Worm (Caenorhabditis elegans) whole organism, L4 larva: ENCODE results near the gene Y75B8A.63.
A peak's percentile ranks its signal among the peaks of the same experiment; 100 is the strongest.

Experiments
- D1046.2 ChIP-seq: fragments of 200-800 bp; sonication (Bioruptor generic); IDR thresholded peaks from 2 replicates; pipeline ENCODE4 v1.3.6; 2022; ENCODE audit warnings: missing genetic modification characterization, missing compliant biosample characterization
- F44E2.7 ChIP-seq: fragments of 200-800 bp; sonication (Bioruptor generic); IDR thresholded peaks from 2 replicates; pipeline ENCODE4 v2.1.2; 2022; ENCODE audit warnings: missing genetic modification characterization, missing compliant biosample characterization
- F49E8.2 ChIP-seq: sonication (generic microtip); optimal IDR thresholded peaks from 2 replicates; lab custom pipeline; 2016; ENCODE audit warnings: missing compliant biosample characterization, mild to moderate bottlenecking, missing genetic modification characterization, borderline replicate concordance
- T26A8.4 ChIP-seq: fragments of 200-800 bp; sonication (Bioruptor generic); IDR thresholded peaks from 2 replicates; pipeline ENCODE4 v1.3.6; 2022; ENCODE audit warnings: missing genetic modification characterization, missing compliant biosample characterization
- Y105C5A.15 ChIP-seq: fragments of 200-800 bp; sonication (Bioruptor generic); IDR thresholded peaks from 2 replicates; pipeline ENCODE4 v1.3.6; 2022; ENCODE audit warnings: missing genetic modification characterization, missing compliant biosample characterization
- Y48G9A.11 ChIP-seq: fragments of 200-800 bp; sonication (Bioruptor generic); IDR thresholded peaks from 2 replicates; pipeline ENCODE4 v1.3.6; 2022; ENCODE audit warnings: missing genetic modification reagents, missing genetic modification characterization, missing compliant biosample characterization
- ZK337.2 ChIP-seq: fragments of 200-800 bp; sonication (Bioruptor generic); IDR thresholded peaks from 2 replicates; pipeline ENCODE4 v1.3.6; 2022; ENCODE audit warnings: missing genetic modification reagents, missing genetic modification characterization, missing compliant biosample characterization
- ZK546.5 ChIP-seq, 2 experiments: sonication (generic microtip); optimal IDR thresholded peaks; 2 replicates each; lab custom pipeline; 2017; ENCODE audit warnings: missing biosample characterization in 2 of 2, missing genetic modification characterization in 2 of 2
- aha-1 ChIP-seq: fragments of 150-350 bp; peaks from one replicate; lab custom pipeline; 2014; ENCODE audit warnings: missing biosample characterization, missing genetic modification characterization
- ama-1 ChIP-seq: fragments of 150-350 bp; optimal IDR thresholded peaks from 2 replicates; lab custom pipeline; 2014; ENCODE audit warnings: inconsistent platforms, mixed read lengths
- attf-4 ChIP-seq: sonication (generic microtip); optimal IDR thresholded peaks from 3 replicates; lab custom pipeline; 2017; ENCODE audit warnings: missing biosample characterization, missing genetic modification characterization
- daf-16 ChIP-seq, 3 experiments: sonication (generic microtip); optimal IDR thresholded peaks; 2 replicates each; lab custom pipeline; 2016 to 2017; ENCODE audit warnings: missing genetic modification characterization in 3 of 3, missing genetic modification reagents in 3 of 3, mild to moderate bottlenecking in 2 of 3, missing compliant biosample characterization in 2 of 3, missing biosample characterization in 1 of 3, moderate library complexity in 1 of 3
- daf-8 ChIP-seq: fragments of 200-800 bp; sonication (Bioruptor generic); IDR thresholded peaks from 2 replicates; pipeline ENCODE4 v1.3.6; 2022; ENCODE audit warnings: missing genetic modification characterization, missing compliant biosample characterization
- dpl-1 ChIP-seq: fragments of 150-350 bp; optimal IDR thresholded peaks from 2 replicates; lab custom pipeline; 2014; ENCODE audit warnings: missing biosample characterization, missing genetic modification reagents, missing genetic modification characterization
- duxl-1 ChIP-seq: sonication (generic microtip); optimal IDR thresholded peaks from 2 replicates; lab custom pipeline; 2016; ENCODE audit warnings: mild to moderate bottlenecking, missing genetic modification characterization, moderate library complexity, missing compliant biosample characterization; ENCODE audit not compliant: poor library complexity
- dve-1 ChIP-seq: sonication (generic microtip); optimal IDR thresholded peaks from 2 replicates; lab custom pipeline; 2017; ENCODE audit warnings: antibody characterized with exemption, mild to moderate bottlenecking, missing genetic modification characterization, missing compliant biosample characterization; ENCODE audit not compliant: insufficient read depth
- egl-27 ChIP-seq: sonication (generic microtip); optimal IDR thresholded peaks from 3 replicates; lab custom pipeline; 2017; ENCODE audit warnings: missing biosample characterization, missing genetic modification reagents, missing genetic modification characterization
- fkh-10 ChIP-seq: fragments of 150-350 bp; optimal IDR thresholded peaks from 2 replicates; lab custom pipeline; 2014; ENCODE audit warnings: missing biosample characterization, missing genetic modification reagents, missing genetic modification characterization
- hlh-30 ChIP-seq: sonication (generic microtip); optimal IDR thresholded peaks from 2 replicates; lab custom pipeline; 2017; ENCODE audit warnings: antibody characterized with exemption, mild to moderate bottlenecking, missing genetic modification characterization, missing compliant biosample characterization; ENCODE audit not compliant: insufficient read depth
- lim-7 ChIP-seq: fragments of 200-800 bp; sonication (Bioruptor generic); IDR thresholded peaks from 2 replicates; pipeline ENCODE4 v1.3.6; 2022; ENCODE audit warnings: missing genetic modification characterization, missing compliant biosample characterization
- lin-13 ChIP-seq: fragments of 150-350 bp; optimal IDR thresholded peaks from 2 replicates; lab custom pipeline; 2014; ENCODE audit warnings: missing biosample characterization, missing genetic modification reagents, missing genetic modification characterization
- lin-15B ChIP-seq: fragments of 150-350 bp; sonication (generic microtip); optimal IDR thresholded peaks from 3 replicates; lab custom pipeline; 2014; ENCODE audit warnings: missing biosample characterization, missing genetic modification characterization
- lin-29 ChIP-seq: fragments of 200-800 bp; sonication (Bioruptor generic); IDR thresholded peaks from 2 replicates; pipeline ENCODE4 v1.3.6; 2022; ENCODE audit warnings: missing genetic modification reagents, missing genetic modification characterization, missing compliant biosample characterization
- lir-3 ChIP-seq: sonication (generic microtip); optimal IDR thresholded peaks from 2 replicates; lab custom pipeline; 2016; ENCODE audit warnings: mild to moderate bottlenecking, missing genetic modification characterization, missing compliant biosample characterization
- lsy-2 ChIP-seq, 2 experiments: fragments of 150-350 bp in 1 of 2; sonication (generic microtip) in 1 of 2; optimal IDR thresholded peaks; 2 replicates each; lab custom pipeline; 2014 to 2017; ENCODE audit warnings: missing biosample characterization in 2 of 2, missing genetic modification characterization in 2 of 2
- madf-5 ChIP-seq, 2 experiments: fragments of 200-800 bp; sonication (Bioruptor generic); IDR thresholded peaks; 2 replicates each; pipeline ENCODE4 v1.3.6; 2022; ENCODE audit warnings: missing compliant biosample characterization in 2 of 2, missing genetic modification characterization in 2 of 2
- mes-2 ChIP-seq: sonication (generic microtip); optimal IDR thresholded peaks from 2 replicates; lab custom pipeline; 2016; ENCODE audit warnings: missing genotype, mild to moderate bottlenecking, missing genetic modification characterization, missing compliant biosample characterization; ENCODE audit not compliant: poor library complexity, severe bottlenecking
- mxl-3 ChIP-seq: fragments of 200-800 bp; sonication (Bioruptor generic); optimal IDR thresholded peaks from 2 replicates; lab custom pipeline; 2018; ENCODE audit warnings: mild to moderate bottlenecking, missing genetic modification characterization, missing compliant biosample characterization
- nhr-10 ChIP-seq: fragments of 150-350 bp; optimal IDR thresholded peaks from 2 replicates; lab custom pipeline; 2014; ENCODE audit warnings: missing biosample characterization, missing genetic modification characterization
- nhr-111 ChIP-seq: fragments of 200-800 bp; sonication (Bioruptor generic); optimal IDR thresholded peaks from 2 replicates; lab custom pipeline; 2018; ENCODE audit warnings: mild to moderate bottlenecking, missing genetic modification characterization, missing compliant biosample characterization
- nhr-42 ChIP-seq: fragments of 200-800 bp; sonication (Bioruptor generic); IDR thresholded peaks from 2 replicates; pipeline ENCODE4 v1.3.6; 2022; ENCODE audit warnings: missing genetic modification characterization, missing compliant biosample characterization
- nhr-6 ChIP-seq: fragments of 150-350 bp; optimal IDR thresholded peaks from 2 replicates; lab custom pipeline; 2014; ENCODE audit warnings: missing biosample characterization, missing genetic modification characterization
- set-16 ChIP-seq: fragments of 200-800 bp; sonication (Bioruptor generic); IDR thresholded peaks from 2 replicates; pipeline ENCODE4 v1.3.6; 2022; ENCODE audit warnings: missing genetic modification reagents, missing genetic modification characterization, missing compliant biosample characterization
- spr-1 ChIP-seq: sonication (generic microtip); optimal IDR thresholded peaks from 2 replicates; lab custom pipeline; 2016; ENCODE audit warnings: mild to moderate bottlenecking, missing genetic modification characterization, missing compliant biosample characterization
- unc-39 ChIP-seq: sonication (generic microtip); optimal IDR thresholded peaks from 2 replicates; lab custom pipeline; 2017; ENCODE audit warnings: missing biosample characterization, missing genetic modification characterization
- zfp-2 ChIP-seq: sonication (generic microtip); optimal IDR thresholded peaks from 2 replicates; lab custom pipeline; 2016; ENCODE audit warnings: mild to moderate bottlenecking, missing genetic modification characterization, missing compliant biosample characterization
- zfp-3 ChIP-seq: fragments of 200-800 bp; sonication (Bioruptor generic); conservative IDR thresholded peaks from 2 replicates; pipeline ENCODE4 v1.3.6; 2022; ENCODE audit warnings: missing genetic modification reagents, missing genetic modification characterization, missing compliant biosample characterization
- zip-2 ChIP-seq: fragments of 150-350 bp; optimal IDR thresholded peaks from 2 replicates; lab custom pipeline; 2014; ENCODE audit warnings: missing biosample characterization, missing genetic modification characterization

Y75B8A.63 gene

ce11 chrIII:12359265-12359664, 31.5 kb downstream of the Y75B8A.63 start, which contains the start of gene Y75B8A.34:
Gene Y75B8A.34 (plus strand): TSS chrIII:12359565.
- TF ChIP-seq hlh-30 (no peak), lin-15B (tag; lab: Kevin White, UChicago) (no peak), lin-13 (GFP tag; lab: Kevin White, UChicago) (no peak), duxl-1 (no peak), lir-3 (tag; lab: Kevin White, UChicago) (no peak), unc-39 (tag; lab: Kevin White, UChicago) (no peak), T26A8.4 (no peak)

ce11 chrIII:12362942-12363341, 35.2 kb downstream of the Y75B8A.63 start:
- peak; percentile 79 for TF ChIP-seq Y48G9A.11 (GFP tag; lab: Robert Waterston, UW)

- peak; percentile 83 for TF ChIP-seq Y48G9A.11 (GFP tag; lab: Robert Waterston, UW)
These were observed 35.8 kb downstream of the Y75B8A.63 start for ce11 chrIII:12363545-12363944.

- TF ChIP-seq zip-2 (no peak), lim-7 (GFP tag; lab: Robert Waterston, UW) (no peak), ZK337.2 (no peak), nhr-10 (tag; lab: Kevin White, UChicago) (no peak), ZK546.5 (tag; optimal IDR thresholded peaks at IDR 0.05; lab: Kevin White, UChicago) (no peak), fkh-10 (no peak), D1046.2 (GFP tag; lab: Robert Waterston, UW) (no peak), madf-5 (GFP tag; IDR thresholded peaks at IDR 0.05; lab: Robert Waterston, UW) (no peak), daf-8 (GFP tag; lab: Robert Waterston, UW) (no peak), dve-1 (tag; lab: Kevin White, UChicago) (peak; percentile 32), aha-1 (tag; lab: Kevin White, UChicago) (peak; percentile 91), ama-1 (peak; percentile 4), zfp-2 (no peak), daf-16 (GFP tag; optimal IDR thresholded peaks at IDR 0.05; lab: Kevin White, UChicago) (no peak), daf-16 (tag; optimal IDR thresholded peaks at IDR 0.05; lab: Kevin White, UChicago) (peak; percentile 19), egl-27 (tag; lab: Kevin White, UChicago) (no peak), nhr-42 (GFP tag; lab: Robert Waterston, UW) (no peak), attf-4 (tag; lab: Kevin White, UChicago) (no peak), zfp-3 (GFP tag; lab: Robert Waterston, UW) (no peak), Y48G9A.11 (GFP tag; lab: Robert Waterston, UW) (peak; percentile 38; the same call in 1 of the 2 replicates), dpl-1 (GFP tag; lab: Kevin White, UChicago) (no peak), lsy-2 (tag; optimal IDR thresholded peaks at IDR 0.05; lab: Kevin White, UChicago) (peak in 1 of 2 experiments; percentile 32), nhr-111 (no peak), F44E2.7 (GFP tag; lab: Robert Waterston, UW) (no peak)
These were observed 39.3 kb downstream of the Y75B8A.63 start, which contains the start of gene Y75B8A.33 for ce11 chrIII:12366989-12367557. Gene Y75B8A.33 (minus strand): TSS chrIII:12367373.

- TF ChIP-seq nhr-6 (tag; lab: Kevin White, UChicago) (no peak), spr-1 (no peak), set-16 (peak; percentile 60), Y105C5A.15 (GFP tag; lab: Robert Waterston, UW) (no peak), lsy-2 (tag; optimal IDR thresholded peaks at IDR 0.05; lab: Kevin White, UChicago) (no peak), mes-2 (tag; lab: Kevin White, UChicago) (peak; percentile 18), lin-29 (GFP tag; lab: Robert Waterston, UW) (no peak), F49E8.2 (tag; lab: Kevin White, UChicago) (no peak), fkh-10 (no peak), mxl-3 (GFP tag; lab: Kevin White, UChicago) (no peak)
These were observed 40.1 kb downstream of the Y75B8A.63 start for ce11 chrIII:12367891-12368290.
